Worm (Caenorhabditis elegans) whole organism, mixed stage, embryonic: ENCODE measurements around the gene srw-121.

Experiments used
- blmp-1 ChIP-seq: fragments of 150-350 bp; optimal IDR thresholded peaks from 2 replicates; lab custom pipeline; 2014; ENCODE audit warnings: missing biosample characterization, missing genetic modification characterization
- drap-1 ChIP-seq: fragments of 200-800 bp; sonication (Bioruptor generic); optimal IDR thresholded peaks from 3 replicates; lab custom pipeline; 2018; ENCODE audit warnings: mild to moderate bottlenecking, missing genetic modification characterization, missing compliant biosample characterization
- elt-1 ChIP-seq: sonication (generic microtip); optimal IDR thresholded peaks from 2 replicates; lab custom pipeline; 2017; ENCODE audit warnings: missing genetic modification characterization, mild to moderate bottlenecking, missing compliant biosample characterization, antibody characterized with exemption, moderate library complexity, borderline replicate concordance; ENCODE audit not compliant: insufficient read depth
- ham-2 ChIP-seq: fragments of 200-800 bp; sonication (Bioruptor generic); optimal IDR thresholded peaks from 2 replicates; lab custom pipeline; 2018; ENCODE audit warnings: mild to moderate bottlenecking, missing genetic modification characterization, missing compliant biosample characterization
- lin-13 ChIP-seq: fragments of 150-350 bp; optimal IDR thresholded peaks from 2 replicates; lab custom pipeline; 2014; ENCODE audit warnings: missing biosample characterization, missing genetic modification characterization
- lin-32 ChIP-seq: fragments of 200-800 bp; sonication (Bioruptor generic); optimal IDR thresholded peaks from 2 replicates; lab custom pipeline; 2018; ENCODE audit warnings: mild to moderate bottlenecking, missing genetic modification characterization, missing compliant biosample characterization
- mab-5 ChIP-seq: fragments of 150-350 bp; optimal IDR thresholded peaks from 2 replicates; lab custom pipeline; 2014; ENCODE audit warnings: missing biosample characterization, missing genetic modification characterization
- mep-1 ChIP-seq: fragments of 150-350 bp; optimal IDR thresholded peaks from 2 replicates; lab custom pipeline; 2017; ENCODE audit warnings: missing biosample characterization, missing genetic modification reagents, missing genetic modification characterization, inconsistent platforms
- nhr-237 ChIP-seq: fragments of 150-350 bp; optimal IDR thresholded peaks from 2 replicates; lab custom pipeline; 2014; ENCODE audit warnings: missing biosample characterization, missing genetic modification characterization
- nhr-28 ChIP-seq: fragments of 150-350 bp; optimal IDR thresholded peaks from 2 replicates; lab custom pipeline; 2014; ENCODE audit warnings: missing biosample characterization, missing genetic modification characterization
- snpc-4 ChIP-seq: fragments of 150-350 bp; optimal IDR thresholded peaks from 2 replicates; lab custom pipeline; 2014; ENCODE audit warnings: missing biosample characterization, missing genetic modification characterization
- tbx-8 ChIP-seq: fragments of 200-800 bp; sonication (Bioruptor generic); optimal IDR thresholded peaks from 2 replicates; lab custom pipeline; 2018; ENCODE audit warnings: mild to moderate bottlenecking, missing genetic modification characterization, moderate library complexity, missing compliant biosample characterization
- unc-39 ChIP-seq: fragments of 150-350 bp; optimal IDR thresholded peaks from 2 replicates; lab custom pipeline; 2014; ENCODE audit warnings: missing biosample characterization, missing genetic modification characterization

DNA sequence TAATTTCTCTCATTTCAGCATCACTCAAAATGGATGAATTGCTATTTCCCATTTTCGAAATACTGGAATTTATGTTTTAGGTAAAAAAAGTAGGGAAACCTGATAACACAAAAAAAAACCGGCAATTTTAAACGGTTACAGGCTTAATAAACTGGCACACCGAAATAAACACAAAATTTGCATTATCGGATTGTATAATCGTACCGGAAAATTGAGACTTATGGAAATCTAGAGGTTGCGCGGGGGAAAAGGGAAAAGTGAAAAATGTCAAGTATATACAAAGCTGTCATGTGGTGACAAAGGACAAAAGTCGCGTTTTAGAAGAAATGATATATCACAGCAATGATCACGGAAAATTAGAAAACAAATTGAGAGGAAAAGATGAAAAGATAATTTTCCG lies 47.9 kb upstream of the srw-121 start, which contains the start of gene chpf-2:
- no peak for TF ChIP-seq lin-13 (tag; lab: Kevin White, UChicago)
- TF ChIP-seq mab-5 (tag; lab: Kevin White, UChicago): no peak
- no peak for TF ChIP-seq mep-1 (tag; lab: Kevin White, UChicago)
- TF ChIP-seq nhr-237 (tag; lab: Kevin White, UChicago): no peak
- TF ChIP-seq blmp-1 (tag; lab: Kevin White, UChicago): no peak
- no peak for TF ChIP-seq unc-39 (tag; lab: Kevin White, UChicago)
- no peak for TF ChIP-seq tbx-8 (GFP tag; lab: Kevin White, UChicago)
- TF ChIP-seq lin-32 (GFP tag; lab: Kevin White, UChicago): no peak
- no peak for TF ChIP-seq snpc-4 (tag; lab: Kevin White, UChicago)
- TF ChIP-seq drap-1 (GFP tag; lab: Kevin White, UChicago): no peak
- TF ChIP-seq nhr-28 (tag; lab: Kevin White, UChicago): no peak
- no peak for TF ChIP-seq elt-1 (tag; lab: Kevin White, UChicago)
- TF ChIP-seq ham-2 (GFP tag; lab: Kevin White, UChicago): no peak
